Fruit fly (Drosophila melanogaster): ENCODE measurements around the gene CG13318.
A peak's percentile ranks its signal among the peaks of the same experiment; 100 is the strongest.

Gene CG13318

DNA sequence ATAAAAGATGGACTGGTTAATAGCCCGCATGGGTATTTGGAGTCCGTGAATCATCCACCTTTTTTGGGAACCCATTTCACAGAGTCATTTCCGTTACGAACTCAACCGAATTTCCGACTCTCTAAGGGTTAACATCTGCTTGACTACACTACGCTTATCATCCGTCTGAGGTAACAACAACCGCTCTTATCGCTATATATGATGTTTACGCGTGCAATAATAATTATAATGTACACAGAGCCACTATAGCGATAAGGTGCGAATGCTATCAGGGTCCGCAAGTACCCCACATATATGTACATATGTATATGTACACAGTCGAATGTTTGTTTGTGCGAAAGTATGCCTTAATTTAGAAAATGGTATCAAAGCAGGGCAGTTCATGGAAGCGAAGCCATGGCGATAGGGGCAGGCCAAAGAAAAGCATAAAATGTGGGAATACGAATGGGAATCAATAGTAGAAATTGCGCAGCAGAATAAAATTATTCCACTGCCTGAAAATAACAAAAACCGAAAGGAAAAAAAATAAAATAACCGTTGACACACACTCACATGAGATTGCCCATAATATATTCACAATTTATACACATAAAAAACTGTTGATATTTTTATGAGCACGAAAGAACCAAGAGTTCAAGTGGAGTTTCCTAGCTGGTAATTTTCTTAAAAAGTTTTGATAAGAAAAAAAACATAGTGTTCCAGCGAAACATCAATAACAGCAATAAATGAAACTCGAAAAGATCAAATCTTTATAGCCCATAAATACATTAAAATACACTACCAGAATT lies 38.1 kb upstream of the CG13318 start (continued):
- TF ChIP-seq CG10959 (GFP tag; IDR thresholded peaks at IDR 0.05) (peak; percentile 79), HmgD (GFP tag; optimal IDR thresholded peaks at IDR 0.05) (peak; percentile 40), CG2889 (GFP tag; IDR thresholded peaks at IDR 0.05) (peak; percentile 43; the same call in 2 of the 3 replicates), chif (GFP tag; optimal IDR thresholded peaks at IDR 0.05) (peak; percentile 54 to 68), zf30C (GFP tag; optimal IDR thresholded peaks at IDR 0.05) (peak; percentile 46), chm (GFP tag; IDR thresholded peaks at IDR 0.05) (peak; percentile 93), tgo (GFP tag; IDR thresholded peaks at IDR 0.05) (peak; percentile 52; the same call in 2 of the 3 replicates), Fer2 (tag; optimal IDR thresholded peaks at IDR 0.05) (peak; percentile 76), Camta (GFP tag; optimal IDR thresholded peaks at IDR 0.05) (peak; percentile 71), Hey (tag; optimal IDR thresholded peaks at IDR 0.05) (peak; percentile 97), CG15479 (GFP tag; optimal IDR thresholded peaks at IDR 0.05) (peak; percentile 88), wdn (GFP tag; IDR thresholded peaks at IDR 0.05) (peak; percentile 47; the same call in 1 of the 2 replicates), CG10267 (tag; optimal IDR thresholded peaks at IDR 0.05) (peak; percentile 44), ap (GFP tag; IDR thresholded peaks at IDR 0.05) (peak; percentile 27; the same call in 1 of the 2 replicates), p53 (GFP tag; optimal IDR thresholded peaks at IDR 0.05) (peak; percentile 62), Atf-2 (GFP tag; optimal IDR thresholded peaks at IDR 0.05) (peak; percentile 52), CG12104 (GFP tag; optimal IDR thresholded peaks at IDR 0.05) (peak; percentile 89), Oli (tag; optimal IDR thresholded peaks at IDR 0.05) (no peak), CG13296 (GFP tag; optimal IDR thresholded peaks at IDR 0.05) (peak; percentile 94), Hand (GFP tag; optimal IDR thresholded peaks at IDR 0.05) (peak; percentile 85), grn (GFP tag; optimal IDR thresholded peaks at IDR 0.05) (peak; percentile 98), mld (GFP tag; IDR thresholded peaks at IDR 0.05; ENCODE audit: partially characterized antibody) (no peak), Nf-YB (GFP tag; optimal IDR thresholded peaks at IDR 0.05) (peak; percentile 71), dmrt11E (tag; optimal IDR thresholded peaks at IDR 0.05) (peak; percentile 77), CG7271 (tag; optimal IDR thresholded peaks at IDR 0.05) (no peak), sob (GFP tag; IDR thresholded peaks at IDR 0.05) (peak; percentile 83), CG6854 (GFP tag; optimal IDR thresholded peaks at IDR 0.05) (peak; percentile 82), CG8944 (GFP tag; optimal IDR thresholded peaks at IDR 0.05) (peak; percentile 55), pho (GFP tag; optimal IDR thresholded peaks at IDR 0.05) (peak; percentile 73), H15 (GFP tag; IDR thresholded peaks at IDR 0.05) (0 out of 3 replicates have a peak, but pooled peaks have one; percentile 16), Taf1 (GFP tag; IDR thresholded peaks at IDR 0.05) (0 out of 2 replicates have a peak, but pooled peaks have one; percentile 44), usp (GFP tag; optimal IDR thresholded peaks at IDR 0.05) (no peak), Rx (GFP tag; IDR thresholded peaks at IDR 0.05) (peak; percentile 66), CG1603 (tag; optimal IDR thresholded peaks at IDR 0.05) (peak; percentile 93), pzg (GFP tag; optimal IDR thresholded peaks at IDR 0.05) (peak; percentile 25), CG10209 (GFP tag; optimal IDR thresholded peaks at IDR 0.05) (peak; percentile 86), gcm2 (GFP tag; optimal IDR thresholded peaks at IDR 0.05) (peak; percentile 68), CG15601 (tag; optimal IDR thresholded peaks at IDR 0.05) (peak; percentile 96), CG16863 (GFP tag; optimal IDR thresholded peaks at IDR 0.05) (peak; percentile 84), sc (optimal IDR thresholded peaks at IDR 0.05) (no peak), sc (GFP tag; optimal IDR thresholded peaks at IDR 0.05) (peak; percentile 84), schlank (tag; optimal IDR thresholded peaks at IDR 0.05) (peak; percentile 93), ind (GFP tag; optimal IDR thresholded peaks at IDR 0.05) (peak; percentile 47), CG15514 (GFP tag; optimal IDR thresholded peaks at IDR 0.05) (peak; percentile 85), zfh2 (GFP tag; optimal IDR thresholded peaks at IDR 0.05) (peak; percentile 19), pfk (GFP tag; optimal IDR thresholded peaks at IDR 0.05) (peak; percentile 87), Meics (GFP tag; optimal IDR thresholded peaks at IDR 0.05) (peak; percentile 72), Ets97D (GFP tag; optimal IDR thresholded peaks at IDR 0.05) (peak; percentile 22), Drgx (GFP tag; IDR thresholded peaks at IDR 0.05) (peak; percentile 76)

All from whole organism, embryonic.